Worm (Caenorhabditis elegans) whole organism, L3 larva: ENCODE results near the gene snr-5.

Source experiments
- R02D3.7 ChIP-seq: fragments of 150-350 bp; optimal IDR thresholded peaks from 2 replicates; lab custom pipeline; 2014; ENCODE audit warnings: missing biosample characterization, missing genetic modification characterization
- ZK546.5 ChIP-seq: sonication (generic microtip); optimal IDR thresholded peaks from 2 replicates; lab custom pipeline; 2017; ENCODE audit warnings: missing biosample characterization, missing genetic modification characterization
- ceh-16 ChIP-seq: sonication (generic microtip); optimal IDR thresholded peaks from 2 replicates; lab custom pipeline; 2017; ENCODE audit warnings: missing biosample characterization, missing genetic modification characterization
- ceh-82 ChIP-seq: fragments of 150-350 bp; optimal IDR thresholded peaks from 2 replicates; lab custom pipeline; 2014; ENCODE audit warnings: missing biosample characterization, missing genetic modification characterization
- ceh-9 ChIP-seq: sonication (generic microtip); optimal IDR thresholded peaks from 2 replicates; lab custom pipeline; 2018; ENCODE audit warnings: missing biosample characterization, missing genetic modification characterization
- daf-12 ChIP-seq: fragments of 150-350 bp; optimal IDR thresholded peaks from 2 replicates; lab custom pipeline; 2014; ENCODE audit warnings: missing biosample characterization, missing genetic modification reagents, missing genetic modification characterization
- egl-5 ChIP-seq: fragments of 150-350 bp; optimal IDR thresholded peaks from 2 replicates; lab custom pipeline; 2017; ENCODE audit warnings: missing biosample characterization, missing genetic modification reagents, missing genetic modification characterization, inconsistent platforms
- elt-1 ChIP-seq: fragments of 150-350 bp; optimal IDR thresholded peaks from 2 replicates; lab custom pipeline; 2014; ENCODE audit warnings: missing biosample characterization, missing genetic modification characterization
- elt-3 ChIP-seq, 3 experiments: fragments of 150-350 bp in 1 of 3; sonication (generic microtip) in 2 of 3; optimal IDR thresholded peaks; 2 replicates in 2 of 3; 4 replicates in 1 of 3; lab custom pipeline; 2014 to 2017; ENCODE audit warnings: missing biosample characterization in 3 of 3, missing genetic modification characterization in 3 of 3
- eor-1 ChIP-seq, 2 experiments: fragments of 150-350 bp; optimal IDR thresholded peaks; 2 replicates each; lab custom pipeline; 2014 to 2018; ENCODE audit warnings: missing biosample characterization in 2 of 2, missing genetic modification characterization in 2 of 2
- fkh-10 ChIP-seq: sonication (generic microtip); optimal IDR thresholded peaks from 2 replicates; lab custom pipeline; 2017; ENCODE audit warnings: missing biosample characterization, missing genetic modification reagents, missing genetic modification characterization
- fkh-2 ChIP-seq: fragments of 150-350 bp; optimal IDR thresholded peaks from 2 replicates; lab custom pipeline; 2014; ENCODE audit warnings: missing biosample characterization, missing genetic modification reagents, missing genetic modification characterization
- fos-1 ChIP-seq: fragments of 150-350 bp; optimal IDR thresholded peaks from 2 replicates; lab custom pipeline; 2014; ENCODE audit warnings: missing biosample characterization, missing genetic modification characterization
- hmg-11 ChIP-seq: sonication (generic microtip); optimal IDR thresholded peaks from 2 replicates; lab custom pipeline; 2016; ENCODE audit warnings: missing genetic modification characterization, missing compliant biosample characterization
- lin-15B ChIP-seq: fragments of 150-350 bp; optimal IDR thresholded peaks from 2 replicates; lab custom pipeline; 2014; ENCODE audit warnings: missing biosample characterization, missing genetic modification characterization
- lin-39 ChIP-seq: fragments of 150-350 bp; optimal IDR thresholded peaks from 2 replicates; lab custom pipeline; 2018; ENCODE audit warnings: missing biosample characterization, missing genetic modification reagents, missing genetic modification characterization
- lsy-12 ChIP-seq: sonication (generic microtip); optimal IDR thresholded peaks from 2 replicates; lab custom pipeline; 2016; ENCODE audit warnings: mild to moderate bottlenecking, missing genetic modification characterization, missing compliant biosample characterization
- mdl-1 ChIP-seq: fragments of 150-350 bp; optimal IDR thresholded peaks from 2 replicates; lab custom pipeline; 2014; ENCODE audit warnings: missing biosample characterization, missing genetic modification characterization
- mml-1 ChIP-seq: fragments of 150-350 bp; sonication (generic microtip); optimal IDR thresholded peaks from 3 replicates; lab custom pipeline; 2014; ENCODE audit warnings: missing biosample characterization, missing genetic modification characterization
- nfya-1 ChIP-seq: sonication (generic microtip); optimal IDR thresholded peaks from 2 replicates; lab custom pipeline; 2017; ENCODE audit warnings: missing genetic modification characterization, mild to moderate bottlenecking, missing compliant biosample characterization, antibody characterized with exemption, moderate library complexity; ENCODE audit not compliant: insufficient read depth
- nhr-11 ChIP-seq: fragments of 150-350 bp; optimal IDR thresholded peaks from 2 replicates; lab custom pipeline; 2014; ENCODE audit warnings: missing biosample characterization, missing genetic modification characterization
- nhr-12 ChIP-seq: fragments of 150-350 bp; optimal IDR thresholded peaks from 2 replicates; lab custom pipeline; 2014; ENCODE audit warnings: missing biosample characterization, missing genetic modification characterization
- nhr-23 ChIP-seq: fragments of 150-350 bp; optimal IDR thresholded peaks from 2 replicates; lab custom pipeline; 2014; ENCODE audit warnings: missing biosample characterization, missing genetic modification reagents, missing genetic modification characterization
- nhr-25 ChIP-seq: sonication (generic microtip); optimal IDR thresholded peaks from 2 replicates; lab custom pipeline; 2017; ENCODE audit warnings: missing biosample characterization, missing genetic modification characterization
- nhr-28 ChIP-seq: fragments of 150-350 bp; optimal IDR thresholded peaks from 2 replicates; lab custom pipeline; 2014; ENCODE audit warnings: missing biosample characterization, missing genetic modification characterization
- nhr-43 ChIP-seq: sonication (generic microtip); optimal IDR thresholded peaks from 2 replicates; lab custom pipeline; 2016; ENCODE audit warnings: mild to moderate bottlenecking, missing genetic modification characterization, missing compliant biosample characterization; ENCODE audit not compliant: poor library complexity, severe bottlenecking
- nhr-76 ChIP-seq: fragments of 150-350 bp; sonication (generic microtip); optimal IDR thresholded peaks from 5 replicates; lab custom pipeline; 2014; ENCODE audit warnings: missing biosample characterization, missing genetic modification characterization
- nhr-77 ChIP-seq: fragments of 150-350 bp; optimal IDR thresholded peaks from 2 replicates; lab custom pipeline; 2014; ENCODE audit warnings: missing biosample characterization, missing genetic modification characterization
- pha-4 ChIP-seq: fragments of 150-350 bp; optimal IDR thresholded peaks from 2 replicates; lab custom pipeline; 2014; ENCODE audit warnings: missing biosample characterization, missing genetic modification reagents, missing genetic modification characterization
- pqm-1 ChIP-seq: fragments of 150-350 bp; optimal IDR thresholded peaks from 2 replicates; lab custom pipeline; 2017; ENCODE audit warnings: missing biosample characterization, missing genetic modification characterization, inconsistent platforms
- skn-1 ChIP-seq: fragments of 150-350 bp; optimal IDR thresholded peaks from 2 replicates; lab custom pipeline; 2014; ENCODE audit warnings: missing biosample characterization, missing genetic modification characterization
- tbx-2 ChIP-seq: sonication (generic microtip); optimal IDR thresholded peaks from 2 replicates; lab custom pipeline; 2016; ENCODE audit warnings: mild to moderate bottlenecking, missing genetic modification characterization, missing compliant biosample characterization
- unc-39 ChIP-seq: sonication (generic microtip); optimal IDR thresholded peaks from 4 replicates; lab custom pipeline; 2017; ENCODE audit warnings: missing biosample characterization, missing genetic modification characterization
- zag-1 ChIP-seq: fragments of 150-350 bp; optimal IDR thresholded peaks from 2 replicates; lab custom pipeline; 2014; ENCODE audit warnings: missing biosample characterization, missing genetic modification characterization
- ztf-4 ChIP-seq: fragments of 150-350 bp; optimal IDR thresholded peaks from 2 replicates; lab custom pipeline; 2014; ENCODE audit warnings: missing biosample characterization, missing genetic modification characterization

snr-5 gene

ce11 chrIII:7832473-7832872, 29.4 kb upstream of the snr-5 start:
- TF ChIP-seq R02D3.7 (tag; lab: Kevin White, UChicago) (no peak), elt-1 (no peak), lin-39 (no peak), pha-4 (no peak), ceh-9 (no peak), nhr-28 (tag; lab: Kevin White, UChicago) (no peak), unc-39 (tag; lab: Kevin White, UChicago) (no peak), tbx-2 (tag; lab: Kevin White, UChicago) (no peak), ceh-82 (no peak), zag-1 (tag; lab: Kevin White, UChicago) (no peak), nhr-12 (no peak), fos-1 (no peak), fkh-2 (tag; lab: Kevin White, UChicago) (no peak), fkh-10 (GFP tag; lab: Kevin White, UChicago) (no peak)

ce11 chrIII:7834848-7835247, 27.0 kb upstream of the snr-5 start:
- TF ChIP-seq nhr-77, result no peak
- no peak for TF ChIP-seq daf-12 (tag; lab: Kevin White, UChicago)
- no peak for TF ChIP-seq lsy-12 (tag; lab: Kevin White, UChicago)
- no peak for TF ChIP-seq mml-1 (tag; lab: Kevin White, UChicago)
- TF ChIP-seq elt-1, result no peak
- TF ChIP-seq fkh-2 (tag; lab: Kevin White, UChicago), result no peak
- TF ChIP-seq nhr-23 (tag; lab: Kevin White, UChicago), result no peak
- TF ChIP-seq ceh-16 (tag; lab: Kevin White, UChicago), result no peak
- no peak for TF ChIP-seq skn-1 (tag; lab: Kevin White, UChicago)
- TF ChIP-seq lin-15B (tag; lab: Kevin White, UChicago), result no peak
- no peak for TF ChIP-seq R02D3.7 (tag; lab: Kevin White, UChicago)
- TF ChIP-seq pqm-1, result no peak
- TF ChIP-seq nhr-76 (tag; lab: Kevin White, UChicago), result no peak
- no peak for TF ChIP-seq mdl-1
- TF ChIP-seq elt-3 (tag; optimal IDR thresholded peaks at IDR 0.05; lab: Kevin White, UChicago), result no peak
- no peak for TF ChIP-seq fos-1
- TF ChIP-seq ceh-9, result no peak
- TF ChIP-seq egl-5 (tag; lab: Kevin White, UChicago), result no peak
- no peak for TF ChIP-seq nhr-11 (tag; lab: Kevin White, UChicago)
- TF ChIP-seq, all 47 proteins: peak for 0

ce11 chrIII:7835684-7836083, 26.2 kb upstream of the snr-5 start:
- TF ChIP-seq nhr-11 (tag; lab: Kevin White, UChicago) (no peak), elt-1 (no peak), nhr-28 (tag; lab: Kevin White, UChicago) (no peak), ZK546.5 (tag; lab: Kevin White, UChicago) (no peak), fkh-10 (GFP tag; lab: Kevin White, UChicago) (no peak), mml-1 (tag; lab: Kevin White, UChicago) (no peak), hmg-11 (no peak)

- TF ChIP-seq egl-5 (tag; lab: Kevin White, UChicago) (no peak), skn-1 (tag; lab: Kevin White, UChicago) (no peak), ceh-82 (no peak), mdl-1 (no peak), lin-15B (tag; lab: Kevin White, UChicago) (no peak), eor-1 (tag; optimal IDR thresholded peaks at IDR 0.05; lab: Kevin White, UChicago) (no peak), nfya-1 (tag; lab: Kevin White, UChicago) (no peak), pqm-1 (no peak), mml-1 (tag; lab: Kevin White, UChicago) (no peak), fkh-2 (tag; lab: Kevin White, UChicago) (no peak), elt-1 (no peak), zag-1 (tag; lab: Kevin White, UChicago) (no peak), elt-3 (tag; optimal IDR thresholded peaks at IDR 0.05; lab: Kevin White, UChicago) (no peak), lin-39 (no peak), nhr-43 (tag; lab: Kevin White, UChicago) (no peak), pha-4 (no peak), fos-1 (no peak), ztf-4 (tag; lab: Kevin White, UChicago) (no peak), nhr-25 (no peak), ceh-16 (tag; lab: Kevin White, UChicago) (no peak)
These were observed 24.3 kb upstream of the snr-5 start for ce11 chrIII:7837567-7837966.
